Worm (Caenorhabditis elegans) whole organism, L4/young adult: Measurements from ENCODE around the gene hpk-1.

ENCODE experiments used
- W03F9.2 ChIP-seq: fragments of 150-350 bp; optimal IDR thresholded peaks from 2 replicates; lab custom pipeline; 2014; ENCODE audit warnings: missing biosample characterization, missing genetic modification characterization
- him-1 ChIP-seq: sonication (generic microtip); optimal IDR thresholded peaks from 2 replicates; lab custom pipeline; 2016; ENCODE audit warnings: missing genotype, missing genetic modification reagents, missing genetic modification characterization, missing compliant biosample characterization

- TF ChIP-seq W03F9.2 (tag; lab: Kevin White, UChicago) (no peak), him-1 (no peak)
These were observed 5.1 kb upstream of the hpk-1 start for ce11 chrX:4222200-4222599.
